Fruit fly (Drosophila melanogaster): Measurements from ENCODE around the gene bowl.

DNA sequence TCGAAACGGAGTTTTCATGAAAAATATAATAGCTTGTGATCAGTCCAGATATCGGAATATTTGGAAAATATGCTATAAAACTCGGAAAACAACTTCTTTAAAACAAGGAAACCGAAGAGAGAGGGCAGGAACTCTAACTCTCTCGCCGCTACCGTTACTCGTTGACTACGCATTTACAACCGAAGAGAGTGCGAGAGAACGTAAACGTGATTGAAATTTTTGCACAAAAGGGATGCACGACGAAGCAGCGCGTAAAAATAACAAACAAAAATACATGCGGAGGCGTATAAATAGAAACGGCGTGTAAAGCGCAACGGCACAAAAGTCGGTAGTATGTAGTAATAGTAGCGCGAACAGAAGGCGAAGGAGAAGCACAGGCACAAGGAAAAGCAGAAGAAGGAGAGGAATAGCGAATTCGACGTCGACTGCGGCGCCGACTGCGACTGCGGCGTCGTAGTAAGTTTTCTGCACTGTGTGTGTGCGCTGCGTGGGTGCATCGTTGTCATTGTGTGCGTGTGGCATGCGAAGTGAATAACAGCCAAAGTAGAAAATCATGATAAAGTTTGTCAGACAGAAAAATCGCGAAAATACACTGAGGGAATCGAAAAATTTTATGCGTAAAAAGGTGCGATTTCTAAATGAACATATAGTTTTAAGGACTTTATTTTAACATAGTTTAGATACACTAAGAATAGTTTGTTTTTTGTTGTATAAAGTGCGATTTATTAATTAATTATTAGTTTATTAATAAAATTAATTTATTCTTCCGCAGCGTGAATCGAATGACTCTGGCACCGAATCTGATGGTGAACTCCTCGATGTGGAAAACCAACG is 34.9 kb downstream of the bowl start:
- TF ChIP-seq CG10959 (GFP tag; IDR thresholded peaks at IDR 0.05): no peak
- no peak for TF ChIP-seq nmo (GFP tag; optimal IDR thresholded peaks at IDR 0.05)
- TF ChIP-seq cato (GFP tag; optimal IDR thresholded peaks at IDR 0.05; ENCODE audit: borderline replicate concordance): no peak
- TF ChIP-seq crp (GFP tag; optimal IDR thresholded peaks at IDR 0.05): no peak
- no peak for TF ChIP-seq fu2 (GFP tag; optimal IDR thresholded peaks at IDR 0.05)
- no peak for TF ChIP-seq CkIIα-i1 (GFP tag; IDR thresholded peaks at IDR 0.05)
- no peak for TF ChIP-seq CG8478 (optimal IDR thresholded peaks at IDR 0.05)
- no peak for TF ChIP-seq Abd-B (GFP tag; optimal IDR thresholded peaks at IDR 0.05)
- TF ChIP-seq Lhr (GFP tag; optimal IDR thresholded peaks at IDR 0.05): no peak

Measured in whole organism, embryonic.